Worm (Caenorhabditis elegans) whole organism, L4/young adult: ENCODE measurements around the gene smvt-1.

Experiments used
- W03F9.2 ChIP-seq: fragments of 150-350 bp; optimal IDR thresholded peaks from 2 replicates; lab custom pipeline; 2014; ENCODE audit warnings: missing biosample characterization, missing genetic modification characterization
- dao-5 ChIP-seq: sonication (generic microtip); optimal IDR thresholded peaks from 2 replicates; lab custom pipeline; 2016; ENCODE audit warnings: missing genotype, missing genetic modification characterization, moderate library complexity, missing compliant biosample characterization
- him-1 ChIP-seq: sonication (generic microtip); optimal IDR thresholded peaks from 2 replicates; lab custom pipeline; 2016; ENCODE audit warnings: missing genotype, missing genetic modification reagents, missing genetic modification characterization, missing compliant biosample characterization

DNA sequence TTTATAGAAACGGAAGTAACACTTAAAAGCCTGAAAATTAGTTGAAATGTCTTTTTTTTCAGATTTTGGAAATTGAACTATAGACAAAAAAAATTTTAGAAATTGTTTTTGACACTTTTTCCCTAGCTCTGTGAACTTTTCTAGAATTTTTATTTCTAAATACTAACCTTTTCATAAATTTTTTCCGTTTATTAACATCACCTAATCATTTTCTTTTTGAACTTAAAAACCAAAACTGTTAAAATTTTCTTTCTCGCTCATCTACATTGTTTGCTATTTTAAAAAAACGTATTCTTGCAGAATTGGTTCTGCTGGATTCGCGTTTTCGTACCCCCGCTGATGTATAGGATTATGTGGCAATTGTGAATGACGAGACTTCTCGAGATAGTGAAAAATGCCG, 44.9 kb upstream of the smvt-1 start, which contains the start of the genes nhr-40 and T03G6.7:
- no peak for TF ChIP-seq W03F9.2 (tag; lab: Kevin White, UChicago)
- TF ChIP-seq him-1 = no peak
- TF ChIP-seq dao-5 (tag; lab: Kevin White, UChicago) = no peak
